Worm (Caenorhabditis elegans) whole organism, mixed stage, embryonic: ENCODE results near the gene ZK867.2.

Source experiments
- M03D4.4 ChIP-seq: sonication (generic microtip); optimal IDR thresholded peaks from 2 replicates; lab custom pipeline; 2017; ENCODE audit warnings: mild to moderate bottlenecking, missing genetic modification characterization, missing compliant biosample characterization
- bed-3 ChIP-seq: fragments of 200-800 bp; sonication (Bioruptor generic); optimal IDR thresholded peaks from 3 replicates; lab custom pipeline; 2018; ENCODE audit warnings: mild to moderate bottlenecking, missing genetic modification characterization, moderate library complexity, missing compliant biosample characterization
- blmp-1 ChIP-seq: fragments of 150-350 bp; optimal IDR thresholded peaks from 2 replicates; lab custom pipeline; 2014; ENCODE audit warnings: missing biosample characterization, missing genetic modification characterization
- ceh-39 ChIP-seq: fragments of 150-350 bp; optimal IDR thresholded peaks from 2 replicates; lab custom pipeline; 2014; ENCODE audit warnings: missing biosample characterization, missing genetic modification characterization
- ceh-43 ChIP-seq: fragments of 200-800 bp; sonication (Bioruptor generic); optimal IDR thresholded peaks from 2 replicates; lab custom pipeline; 2018; ENCODE audit warnings: mild to moderate bottlenecking, missing genetic modification characterization, moderate library complexity, missing compliant biosample characterization
- ceh-83 ChIP-seq: fragments of 200-800 bp; sonication (Bioruptor generic); optimal IDR thresholded peaks from 2 replicates; lab custom pipeline; 2018; ENCODE audit warnings: mild to moderate bottlenecking, missing genetic modification characterization, missing compliant biosample characterization
- ces-1 ChIP-seq: fragments of 150-350 bp; optimal IDR thresholded peaks from 2 replicates; lab custom pipeline; 2014; ENCODE audit warnings: missing biosample characterization, missing genetic modification reagents, missing genetic modification characterization
- cnd-1 ChIP-seq: fragments of 200-800 bp; sonication (Bioruptor generic); optimal IDR thresholded peaks from 2 replicates; lab custom pipeline; 2018; ENCODE audit warnings: mild to moderate bottlenecking, missing genetic modification characterization, missing compliant biosample characterization
- drap-1 ChIP-seq: fragments of 200-800 bp; sonication (Bioruptor generic); optimal IDR thresholded peaks from 3 replicates; lab custom pipeline; 2018; ENCODE audit warnings: mild to moderate bottlenecking, missing genetic modification characterization, missing compliant biosample characterization
- elt-3 ChIP-seq: fragments of 150-350 bp; optimal IDR thresholded peaks from 2 replicates; lab custom pipeline; 2014; ENCODE audit warnings: missing biosample characterization, missing genetic modification characterization
- flh-1 ChIP-seq: fragments of 200-800 bp; sonication (Bioruptor generic); optimal IDR thresholded peaks from 2 replicates; lab custom pipeline; 2018; ENCODE audit warnings: mild to moderate bottlenecking, missing genetic modification characterization, moderate library complexity, missing compliant biosample characterization
- ham-2 ChIP-seq: fragments of 200-800 bp; sonication (Bioruptor generic); optimal IDR thresholded peaks from 2 replicates; lab custom pipeline; 2018; ENCODE audit warnings: mild to moderate bottlenecking, missing genetic modification characterization, missing compliant biosample characterization
- hlh-1 ChIP-seq: fragments of 150-350 bp; optimal IDR thresholded peaks from 2 replicates; lab custom pipeline; 2014; ENCODE audit warnings: missing biosample characterization, missing genetic modification reagents, missing genetic modification characterization
- lin-13 ChIP-seq: fragments of 150-350 bp; optimal IDR thresholded peaks from 2 replicates; lab custom pipeline; 2014; ENCODE audit warnings: missing biosample characterization, missing genetic modification characterization
- lin-32 ChIP-seq: fragments of 200-800 bp; sonication (Bioruptor generic); optimal IDR thresholded peaks from 2 replicates; lab custom pipeline; 2018; ENCODE audit warnings: mild to moderate bottlenecking, missing genetic modification characterization, missing compliant biosample characterization
- mab-5 ChIP-seq: fragments of 150-350 bp; optimal IDR thresholded peaks from 2 replicates; lab custom pipeline; 2014; ENCODE audit warnings: missing biosample characterization, missing genetic modification characterization
- mep-1 ChIP-seq: fragments of 150-350 bp; optimal IDR thresholded peaks from 2 replicates; lab custom pipeline; 2017; ENCODE audit warnings: missing biosample characterization, missing genetic modification reagents, missing genetic modification characterization, inconsistent platforms
- mls-2 ChIP-seq: sonication (generic microtip); optimal IDR thresholded peaks from 2 replicates; lab custom pipeline; 2016; ENCODE audit warnings: mild to moderate bottlenecking, missing genetic modification characterization, moderate library complexity, missing compliant biosample characterization
- nhr-12 ChIP-seq: fragments of 150-350 bp; optimal IDR thresholded peaks from 2 replicates; lab custom pipeline; 2014; ENCODE audit warnings: missing biosample characterization, missing genetic modification characterization
- nhr-2 ChIP-seq: fragments of 150-350 bp; optimal IDR thresholded peaks from 2 replicates; lab custom pipeline; 2014; ENCODE audit warnings: missing biosample characterization, missing genetic modification characterization
- nhr-237 ChIP-seq: fragments of 150-350 bp; optimal IDR thresholded peaks from 2 replicates; lab custom pipeline; 2014; ENCODE audit warnings: missing biosample characterization, missing genetic modification characterization
- nhr-28 ChIP-seq: fragments of 150-350 bp; optimal IDR thresholded peaks from 2 replicates; lab custom pipeline; 2014; ENCODE audit warnings: missing biosample characterization, missing genetic modification characterization
- nhr-76 ChIP-seq: sonication (generic microtip); optimal IDR thresholded peaks from 2 replicates; lab custom pipeline; 2017; ENCODE audit warnings: missing biosample characterization, missing genetic modification characterization
- pha-4 ChIP-seq: fragments of 150-350 bp; optimal IDR thresholded peaks from 2 replicates; lab custom pipeline; 2018; ENCODE audit warnings: missing biosample characterization, missing genetic modification reagents, missing genetic modification characterization
- sem-2 ChIP-seq: fragments of 200-800 bp; sonication (Bioruptor generic); optimal IDR thresholded peaks from 2 replicates; lab custom pipeline; 2018; ENCODE audit warnings: mild to moderate bottlenecking, missing genetic modification characterization, missing compliant biosample characterization
- snpc-4 ChIP-seq: fragments of 150-350 bp; optimal IDR thresholded peaks from 2 replicates; lab custom pipeline; 2014; ENCODE audit warnings: missing biosample characterization, missing genetic modification characterization
- sptf-1 ChIP-seq: sonication (generic microtip); optimal IDR thresholded peaks from 2 replicates; lab custom pipeline; 2017; ENCODE audit warnings: mild to moderate bottlenecking, missing genetic modification characterization, moderate library complexity, missing compliant biosample characterization
- tbx-8 ChIP-seq: fragments of 200-800 bp; sonication (Bioruptor generic); optimal IDR thresholded peaks from 2 replicates; lab custom pipeline; 2018; ENCODE audit warnings: mild to moderate bottlenecking, missing genetic modification characterization, moderate library complexity, missing compliant biosample characterization
- unc-120 ChIP-seq: sonication (generic microtip); optimal IDR thresholded peaks from 2 replicates; lab custom pipeline; 2017; ENCODE audit warnings: missing genetic modification characterization, missing compliant biosample characterization; ENCODE audit not compliant: poor library complexity, severe bottlenecking
- unc-39 ChIP-seq: fragments of 150-350 bp; optimal IDR thresholded peaks from 2 replicates; lab custom pipeline; 2014; ENCODE audit warnings: missing biosample characterization, missing genetic modification characterization
- unc-62 ChIP-seq: fragments of 150-350 bp; optimal IDR thresholded peaks from 2 replicates; lab custom pipeline; 2014; ENCODE audit warnings: missing biosample characterization, missing genetic modification reagents, missing genetic modification characterization
- zip-8 ChIP-seq: fragments of 150-350 bp; optimal IDR thresholded peaks from 2 replicates; lab custom pipeline; 2014; ENCODE audit warnings: missing biosample characterization, missing genetic modification characterization

Gene ZK867.2

ce11 chrX:7225028-7225427, 18.5 kb downstream of the ZK867.2 start:
- TF ChIP-seq snpc-4 (tag; lab: Kevin White, UChicago) (no peak), hlh-1 (tag; lab: Kevin White, UChicago) (peak; percentile 98), unc-120 (tag; lab: Kevin White, UChicago) (peak; percentile 9), flh-1 (GFP tag; lab: Kevin White, UChicago) (no peak), nhr-2 (tag; lab: Kevin White, UChicago) (no peak), bed-3 (GFP tag; lab: Kevin White, UChicago) (no peak), ceh-39 (tag; lab: Kevin White, UChicago) (no peak), mab-5 (tag; lab: Kevin White, UChicago) (no peak), unc-62 (peak; percentile 38), M03D4.4 (no peak), sptf-1 (tag; lab: Kevin White, UChicago) (no peak), drap-1 (GFP tag; lab: Kevin White, UChicago) (no peak), pha-4 (tag; lab: Kevin White, UChicago) (no peak), nhr-237 (tag; lab: Kevin White, UChicago) (no peak), mls-2 (tag; lab: Kevin White, UChicago) (no peak), sem-2 (GFP tag; lab: Kevin White, UChicago) (no peak), lin-32 (GFP tag; lab: Kevin White, UChicago) (no peak)
- TF ChIP-seq, all 35 proteins: peak for 3

ce11 chrX:7229357-7229756, 22.8 kb downstream of the ZK867.2 start:
- TF ChIP-seq M03D4.4 (no peak), zip-8 (tag; lab: Kevin White, UChicago) (no peak), ceh-43 (no peak), pha-4 (tag; lab: Kevin White, UChicago) (no peak), mep-1 (tag; lab: Kevin White, UChicago) (no peak), ceh-83 (no peak), ham-2 (GFP tag; lab: Kevin White, UChicago) (no peak), nhr-76 (tag; lab: Kevin White, UChicago) (no peak), unc-39 (tag; lab: Kevin White, UChicago) (no peak), nhr-237 (tag; lab: Kevin White, UChicago) (no peak)
- TF ChIP-seq, all 35 proteins: peak for 0

DNA sequence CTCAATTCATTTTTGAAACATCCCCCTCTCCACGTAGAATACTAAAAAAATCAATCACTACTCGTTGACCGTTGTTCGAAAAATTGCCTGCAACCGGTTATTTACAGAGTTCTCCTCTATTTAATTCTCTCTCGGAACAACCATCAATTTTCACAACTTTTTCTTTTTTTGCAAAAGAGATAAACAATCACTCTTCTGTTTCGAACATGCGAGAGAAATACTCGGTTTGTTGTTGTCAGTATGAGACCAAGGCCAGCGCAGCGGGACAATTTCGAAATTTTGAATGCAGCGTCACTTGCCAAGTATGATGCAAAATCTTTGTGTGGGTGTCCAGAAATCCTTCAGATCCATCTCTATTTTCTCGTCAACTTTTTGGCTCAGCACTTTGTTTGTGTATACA, 23.8 kb downstream of the ZK867.2 start:
- TF ChIP-seq bed-3 (GFP tag; lab: Kevin White, UChicago), result no peak
- TF ChIP-seq nhr-12 (tag; lab: Kevin White, UChicago), result no peak
- no peak for TF ChIP-seq elt-3 (tag; lab: Kevin White, UChicago)
- no peak for TF ChIP-seq ces-1 (GFP tag; lab: Kevin White, UChicago)
- no peak for TF ChIP-seq hlh-1 (tag; lab: Kevin White, UChicago)
- TF ChIP-seq pha-4 (tag; lab: Kevin White, UChicago), result no peak
- TF ChIP-seq blmp-1 (tag; lab: Kevin White, UChicago), result no peak
- TF ChIP-seq drap-1 (GFP tag; lab: Kevin White, UChicago), result no peak
- TF ChIP-seq ceh-39 (tag; lab: Kevin White, UChicago), result no peak
- TF ChIP-seq cnd-1 (tag; lab: Kevin White, UChicago), result no peak
- no peak for TF ChIP-seq zip-8 (tag; lab: Kevin White, UChicago)
- TF ChIP-seq mep-1 (tag; lab: Kevin White, UChicago), result no peak
- TF ChIP-seq lin-13 (tag; lab: Kevin White, UChicago), result no peak
- TF ChIP-seq tbx-8 (GFP tag; lab: Kevin White, UChicago), result no peak
- TF ChIP-seq lin-32 (GFP tag; lab: Kevin White, UChicago), result no peak
- no peak for TF ChIP-seq mls-2 (tag; lab: Kevin White, UChicago)
- no peak for TF ChIP-seq nhr-28 (tag; lab: Kevin White, UChicago)
- TF ChIP-seq unc-39 (tag; lab: Kevin White, UChicago), result no peak
- TF ChIP-seq unc-62, result no peak
- TF ChIP-seq ham-2 (GFP tag; lab: Kevin White, UChicago), result no peak

DNA sequence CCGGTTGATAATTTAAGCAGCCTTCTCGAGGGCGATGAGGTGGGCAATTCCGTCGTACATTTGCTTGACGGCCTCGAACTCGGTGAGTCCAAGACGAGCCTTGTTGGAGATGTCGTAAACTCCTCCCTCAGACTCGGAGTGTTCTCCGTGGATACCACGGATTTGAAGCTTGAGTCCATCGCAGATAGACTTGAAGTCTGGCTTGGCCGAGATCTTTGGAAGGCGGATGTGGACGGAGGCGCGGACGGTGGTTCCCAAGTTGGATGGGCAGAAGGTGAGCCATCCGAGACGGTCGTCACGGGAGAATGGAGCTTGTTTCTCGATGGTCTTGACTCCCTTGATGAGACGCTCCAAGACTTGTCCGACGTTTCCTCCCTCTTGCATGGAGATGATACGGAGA, 24.4 kb downstream of the ZK867.2 start:
- TF ChIP-seq ceh-43, result no peak
- TF ChIP-seq elt-3 (tag; lab: Kevin White, UChicago), result no peak
- no peak for TF ChIP-seq mls-2 (tag; lab: Kevin White, UChicago)
